Worm (Caenorhabditis elegans) whole organism, young adult: ENCODE results near the gene Y10G11A.1.

Experiments used
- B0019.2 ChIP-seq: fragments of 200-800 bp; sonication (Bioruptor generic); conservative IDR thresholded peaks from 2 replicates; pipeline ENCODE4 v1.3.6; 2022; ENCODE audit warnings: missing genetic modification reagents, missing genetic modification characterization, missing compliant biosample characterization
- B0035.1 ChIP-seq: sonication (generic microtip); optimal IDR thresholded peaks from 2 replicates; lab custom pipeline; 2016; ENCODE audit warnings: missing genetic modification characterization, mild to moderate bottlenecking, missing compliant biosample characterization, missing genotype, missing genetic modification reagents
- F10E7.11 ChIP-seq: sonication (generic microtip); optimal IDR thresholded peaks from 2 replicates; lab custom pipeline; 2017; ENCODE audit warnings: mild to moderate bottlenecking, missing genetic modification characterization, moderate library complexity, missing compliant biosample characterization
- F22D6.2 ChIP-seq: sonication (generic microtip); optimal IDR thresholded peaks from 2 replicates; lab custom pipeline; 2016; ENCODE audit warnings: mild to moderate bottlenecking, missing genetic modification characterization, missing compliant biosample characterization
- F33H1.4 ChIP-seq: fragments of 200-800 bp; sonication (Bioruptor generic); IDR thresholded peaks from 2 replicates; pipeline ENCODE4 v1.3.6; 2022; ENCODE audit warnings: missing genetic modification reagents, missing genetic modification characterization, missing compliant biosample characterization
- F57A8.1 ChIP-seq: fragments of 200-800 bp; sonication (Bioruptor generic); optimal IDR thresholded peaks from 2 replicates; lab custom pipeline; 2018; ENCODE audit warnings: mild to moderate bottlenecking, missing genetic modification characterization, moderate library complexity, missing compliant biosample characterization
- F57C9.4 ChIP-seq: sonication (generic microtip); optimal IDR thresholded peaks from 2 replicates; lab custom pipeline; 2017; ENCODE audit warnings: mild to moderate bottlenecking, missing genetic modification characterization, missing compliant biosample characterization
- T07F8.4 ChIP-seq: sonication (generic microtip); optimal IDR thresholded peaks from 2 replicates; lab custom pipeline; 2016; ENCODE audit warnings: mild to moderate bottlenecking, missing genetic modification characterization, moderate library complexity, missing compliant biosample characterization
- Y67H2A.10 ChIP-seq: fragments of 200-800 bp; sonication (Bioruptor generic); conservative IDR thresholded peaks from 2 replicates; pipeline ENCODE4 v1.3.6; 2022; ENCODE audit warnings: missing genetic modification reagents, missing genetic modification characterization, missing compliant biosample characterization
- ZK185.1 ChIP-seq: sonication (generic microtip); optimal IDR thresholded peaks from 2 replicates; lab custom pipeline; 2016; ENCODE audit warnings: mild to moderate bottlenecking, missing genetic modification characterization, missing compliant biosample characterization; ENCODE audit not compliant: poor library complexity, severe bottlenecking
- ama-1 ChIP-seq, 3 experiments: fragments of 150-350 bp in 1 of 3; sonication (generic microtip) in 2 of 3; optimal IDR thresholded peaks; 2 replicates each; lab custom pipeline; 2014 to 2018; ENCODE audit warnings: missing biosample characterization in 2 of 3, missing genetic modification characterization in 2 of 3, missing genetic modification reagents in 2 of 3
- aptf-2 ChIP-seq: fragments of 200-800 bp; sonication (Bioruptor generic); conservative IDR thresholded peaks from 2 replicates; pipeline ENCODE4 v1.3.6; 2022; ENCODE audit warnings: missing genetic modification reagents, missing genetic modification characterization, missing compliant biosample characterization
- aptf-3 ChIP-seq: fragments of 200-800 bp; sonication (Bioruptor generic); IDR thresholded peaks from 2 replicates; pipeline ENCODE4 v1.3.6; 2022; ENCODE audit warnings: missing genetic modification characterization, missing compliant biosample characterization
- atf-7 ChIP-seq: sonication (generic microtip); optimal IDR thresholded peaks from 2 replicates; lab custom pipeline; 2017; ENCODE audit warnings: mild to moderate bottlenecking, missing genetic modification characterization, missing compliant biosample characterization
- attf-6 ChIP-seq: fragments of 200-800 bp; sonication (Bioruptor generic); IDR thresholded peaks from 2 replicates; pipeline ENCODE4 v1.3.6; 2022; ENCODE audit warnings: missing genetic modification reagents, missing genetic modification characterization, missing compliant biosample characterization
- bed-1 ChIP-seq: fragments of 200-800 bp; sonication (Bioruptor generic); IDR thresholded peaks from 2 replicates; pipeline ENCODE4 v1.3.6; 2022; ENCODE audit warnings: missing genetic modification reagents, missing genetic modification characterization, missing compliant biosample characterization
- bed-2 ChIP-seq: fragments of 200-800 bp; sonication (Bioruptor generic); IDR thresholded peaks from 2 replicates; pipeline ENCODE4 v1.3.6; 2022; ENCODE audit warnings: missing genetic modification reagents, missing genetic modification characterization, missing compliant biosample characterization
- cebp-1 ChIP-seq, 2 experiments: fragments of 200-800 bp in 1 of 2; sonication (Bioruptor generic) in 1 of 2; sonication (generic microtip) in 1 of 2; IDR thresholded peaks in 1 of 2; optimal IDR thresholded peaks in 1 of 2; 2 replicates each; pipeline versions ENCODE4 v1.3.6 to Lab custom; 2017 to 2022; ENCODE audit warnings: missing compliant biosample characterization in 2 of 2, missing genetic modification characterization in 2 of 2, mild to moderate bottlenecking in 1 of 2, missing genetic modification reagents in 1 of 2, moderate library complexity in 1 of 2
- ceh-27 ChIP-seq: fragments of 200-800 bp; sonication (Bioruptor generic); optimal IDR thresholded peaks from 2 replicates; lab custom pipeline; 2018; ENCODE audit warnings: mild to moderate bottlenecking, missing genetic modification characterization, moderate library complexity, missing compliant biosample characterization
- ceh-40 ChIP-seq: fragments of 200-800 bp; sonication (Bioruptor generic); IDR thresholded peaks from 2 replicates; pipeline ENCODE4 v1.3.6; 2022; ENCODE audit warnings: missing genetic modification characterization, missing compliant biosample characterization
- ceh-58 ChIP-seq: fragments of 200-800 bp; sonication (Bioruptor generic); IDR thresholded peaks from 2 replicates; pipeline ENCODE4 v1.3.6; 2022; ENCODE audit warnings: missing genetic modification characterization, missing compliant biosample characterization
- dox-1 ChIP-seq: fragments of 200-800 bp; sonication (Bioruptor generic); IDR thresholded peaks from 2 replicates; pipeline ENCODE4 v1.3.6; 2022; ENCODE audit warnings: missing genetic modification reagents, missing genetic modification characterization, missing compliant biosample characterization
- dpff-1 ChIP-seq: sonication (generic microtip); optimal IDR thresholded peaks from 2 replicates; lab custom pipeline; 2017; ENCODE audit warnings: mild to moderate bottlenecking, missing genetic modification characterization, missing compliant biosample characterization
- dpl-1 ChIP-seq: fragments of 150-350 bp; optimal IDR thresholded peaks from 2 replicates; lab custom pipeline; 2014; ENCODE audit warnings: missing biosample characterization, missing genetic modification reagents, missing genetic modification characterization
- gei-17 ChIP-seq: fragments of 200-800 bp; sonication (Bioruptor generic); optimal IDR thresholded peaks from 2 replicates; lab custom pipeline; 2018; ENCODE audit warnings: mild to moderate bottlenecking, missing genetic modification characterization, missing compliant biosample characterization
- hrde-1 ChIP-seq: sonication (generic microtip); optimal IDR thresholded peaks from 2 replicates; lab custom pipeline; 2016; ENCODE audit warnings: missing genetic modification characterization, mild to moderate bottlenecking, missing compliant biosample characterization, moderate library complexity, missing genotype, missing genetic modification reagents, borderline replicate concordance
- hsf-1 ChIP-seq: fragments of 200-800 bp; sonication (Bioruptor generic); IDR thresholded peaks from 2 replicates; pipeline ENCODE4 v1.3.6; 2022; ENCODE audit warnings: missing genetic modification reagents, missing genetic modification characterization, missing compliant biosample characterization
- let-526 ChIP-seq: fragments of 200-800 bp; sonication (Bioruptor generic); IDR thresholded peaks from 2 replicates; pipeline ENCODE4 v1.3.6; 2022; ENCODE audit warnings: missing genetic modification reagents, missing genetic modification characterization, missing compliant biosample characterization
- lin-54 ChIP-seq: fragments of 200-800 bp; sonication (Bioruptor generic); optimal IDR thresholded peaks from 2 replicates; lab custom pipeline; 2018; ENCODE audit warnings: mild to moderate bottlenecking, missing genetic modification characterization, missing compliant biosample characterization
- madf-10 ChIP-seq: sonication (generic microtip); optimal IDR thresholded peaks from 2 replicates; lab custom pipeline; 2016; ENCODE audit warnings: mild to moderate bottlenecking, missing genetic modification characterization, missing compliant biosample characterization
- mxl-1 ChIP-seq: sonication (generic microtip); optimal IDR thresholded peaks from 2 replicates; lab custom pipeline; 2016; ENCODE audit warnings: missing genetic modification characterization, missing compliant biosample characterization
- nfya-1 ChIP-seq: sonication (generic microtip); optimal IDR thresholded peaks from 2 replicates; lab custom pipeline; 2017; ENCODE audit warnings: antibody characterized with exemption, missing compliant biosample characterization, missing genetic modification characterization, borderline replicate concordance; ENCODE audit not compliant: insufficient read depth
- nfya-2 ChIP-seq: fragments of 200-800 bp; sonication (Bioruptor generic); IDR thresholded peaks from 2 replicates; pipeline ENCODE4 v1.3.6; 2022; ENCODE audit warnings: missing genetic modification reagents, missing genetic modification characterization, missing compliant biosample characterization
- nhr-120 ChIP-seq: fragments of 200-800 bp; sonication (Bioruptor generic); IDR thresholded peaks from 2 replicates; pipeline ENCODE4 v1.3.6; 2022; ENCODE audit warnings: missing genetic modification characterization, missing compliant biosample characterization
- nhr-179 ChIP-seq: sonication (generic microtip); optimal IDR thresholded peaks from 2 replicates; lab custom pipeline; 2016; ENCODE audit warnings: mild to moderate bottlenecking, missing genetic modification characterization, missing compliant biosample characterization
- nhr-80 ChIP-seq: sonication (generic microtip); optimal IDR thresholded peaks from 2 replicates; lab custom pipeline; 2016; ENCODE audit warnings: missing genetic modification characterization, missing compliant biosample characterization
- rec-8 ChIP-seq, 2 experiments: sonication (generic microtip); optimal IDR thresholded peaks; 2 replicates each; lab custom pipeline; 2016; ENCODE audit warnings: mild to moderate bottlenecking in 2 of 2, missing genetic modification characterization in 2 of 2, missing genetic modification reagents in 2 of 2, missing genotype in 2 of 2, missing biosample characterization in 1 of 2, missing compliant biosample characterization in 1 of 2, moderate library complexity in 1 of 2
- repo-1 ChIP-seq: sonication (generic microtip); optimal IDR thresholded peaks from 2 replicates; lab custom pipeline; 2017; ENCODE audit warnings: mild to moderate bottlenecking, missing genetic modification characterization, missing compliant biosample characterization
- sea-2 ChIP-seq: fragments of 200-800 bp; sonication (Bioruptor generic); IDR thresholded peaks from 2 replicates; pipeline ENCODE4 v1.3.6; 2022; ENCODE audit warnings: missing genetic modification characterization, missing compliant biosample characterization
- snpc-1.3 ChIP-seq: sonication (generic microtip); optimal IDR thresholded peaks from 2 replicates; lab custom pipeline; 2017; ENCODE audit warnings: missing genetic modification characterization, mild to moderate bottlenecking, missing compliant biosample characterization, antibody characterized with exemption, moderate library complexity, missing genotype, missing genetic modification reagents; ENCODE audit not compliant: insufficient read depth
- snpc-3.4 ChIP-seq: sonication (generic microtip); optimal IDR thresholded peaks from 2 replicates; lab custom pipeline; 2017; ENCODE audit warnings: missing genetic modification characterization, mild to moderate bottlenecking, missing compliant biosample characterization, antibody characterized with exemption, moderate library complexity, missing genotype, missing genetic modification reagents
- somi-1 ChIP-seq: fragments of 200-800 bp; sonication (Bioruptor generic); optimal IDR thresholded peaks from 2 replicates; lab custom pipeline; 2018; ENCODE audit warnings: mild to moderate bottlenecking, missing genetic modification characterization, missing compliant biosample characterization
- tbp1 ChIP-seq: fragments of 200-800 bp; sonication (Bioruptor generic); optimal IDR thresholded peaks from 2 replicates; lab custom pipeline; 2018; ENCODE audit warnings: mild to moderate bottlenecking, missing genetic modification characterization, missing compliant biosample characterization
- tbx-9 ChIP-seq: sonication (generic microtip); optimal IDR thresholded peaks from 2 replicates; lab custom pipeline; 2016; ENCODE audit warnings: borderline replicate concordance, missing genetic modification characterization, inconsistent platforms, missing compliant biosample characterization
- ztf-18 ChIP-seq: sonication (generic microtip); optimal IDR thresholded peaks from 2 replicates; lab custom pipeline; 2016; ENCODE audit warnings: missing genotype, mild to moderate bottlenecking, missing genetic modification characterization, missing compliant biosample characterization
- ztf-3 ChIP-seq: fragments of 200-800 bp; sonication (Bioruptor generic); optimal IDR thresholded peaks from 2 replicates; lab custom pipeline; 2018; ENCODE audit warnings: mild to moderate bottlenecking, missing genetic modification characterization, missing compliant biosample characterization
- ztf-6 ChIP-seq: fragments of 200-800 bp; sonication (Bioruptor generic); IDR thresholded peaks from 2 replicates; pipeline ENCODE4 v1.3.6; 2022; ENCODE audit warnings: missing genetic modification reagents, missing genetic modification characterization, missing compliant biosample characterization

The Y10G11A.1 gene

ce11 chrIV:16388136-16388635 lies 36.3 kb upstream of the Y10G11A.1 start (continued):
- TF ChIP-seq ceh-58 (GFP tag; lab: Robert Waterston, UW) = no peak
- peak; percentile 4 for TF ChIP-seq ceh-27 (GFP tag; lab: Kevin White, UChicago)
- TF ChIP-seq nfya-1 (tag; lab: Kevin White, UChicago) = no peak
- no peak for TF ChIP-seq ceh-40 (GFP tag; lab: Robert Waterston, UW)
- no peak for TF ChIP-seq hrde-1
- peak in 1 of 2 experiments; percentile 7 for TF ChIP-seq rec-8 (tag; optimal IDR thresholded peaks at IDR 0.05; lab: Kevin White, UChicago)
- no peak for TF ChIP-seq repo-1
- TF ChIP-seq aptf-3 (GFP tag; lab: Robert Waterston, UW) = no peak
- TF ChIP-seq atf-7 (tag; lab: Kevin White, UChicago) = no peak
- no peak for TF ChIP-seq gei-17 (GFP tag; lab: Kevin White, UChicago)
- TF ChIP-seq F57C9.4 (tag; lab: Kevin White, UChicago) = no peak
- no peak for TF ChIP-seq bed-2
- TF ChIP-seq tbp1 (GFP tag; lab: Kevin White, UChicago) = peak; percentile 97
- TF ChIP-seq bed-1 = no peak
- TF ChIP-seq lin-54 (GFP tag; lab: Kevin White, UChicago) = peak; percentile 42
- no peak for TF ChIP-seq Y67H2A.10 (GFP tag; lab: Robert Waterston, UW)
- no peak for TF ChIP-seq madf-10 (tag; lab: Kevin White, UChicago)
- TF ChIP-seq nfya-2 (GFP tag; lab: Robert Waterston, UW) = no peak
- no peak for TF ChIP-seq F22D6.2 (tag; lab: Kevin White, UChicago)
- TF ChIP-seq cebp-1 (GFP tag; IDR thresholded peaks at IDR 0.05; lab: Robert Waterston, UW) = no peak
- TF ChIP-seq cebp-1 (tag; optimal IDR thresholded peaks at IDR 0.05; lab: Kevin White, UChicago) = peak; percentile 43
- TF ChIP-seq F33H1.4 = no peak
- no peak for TF ChIP-seq F10E7.11 (tag; lab: Kevin White, UChicago)
- TF ChIP-seq ZK185.1 (tag; lab: Kevin White, UChicago) = peak; percentile 58
- no peak for TF ChIP-seq mxl-1
- TF ChIP-seq let-526 (GFP tag; lab: Robert Waterston, UW) = no peak
- TF ChIP-seq B0019.2 (GFP tag; lab: Robert Waterston, UW) = no peak
- TF ChIP-seq aptf-2 (GFP tag; lab: Robert Waterston, UW) = no peak
- TF ChIP-seq ztf-6 = no peak
- no peak for TF ChIP-seq ztf-3 (GFP tag; lab: Kevin White, UChicago)
- no peak for TF ChIP-seq ama-1 (optimal IDR thresholded peaks at IDR 0.05; lab: Kevin White, UChicago)
- TF ChIP-seq ama-1 (GFP tag; optimal IDR thresholded peaks at IDR 0.05; lab: Kevin White, UChicago) = peak; percentile 4 to 32
- no peak for TF ChIP-seq dpl-1 (GFP tag; lab: Kevin White, UChicago)
- no peak for TF ChIP-seq sea-2 (GFP tag; lab: Robert Waterston, UW)
- no peak for TF ChIP-seq nhr-120 (GFP tag; lab: Robert Waterston, UW)
- no peak for TF ChIP-seq dpff-1 (tag; lab: Kevin White, UChicago)
- peak; percentile 28 for TF ChIP-seq snpc-3.4 (tag; lab: Kevin White, UChicago)
- TF ChIP-seq F57A8.1 = no peak
- no peak for TF ChIP-seq tbx-9 (tag; lab: Kevin White, UChicago)
- peak; percentile 10 for TF ChIP-seq T07F8.4 (tag; lab: Kevin White, UChicago)
- TF ChIP-seq dox-1 (GFP tag; lab: Robert Waterston, UW) = peak; percentile 80
- TF ChIP-seq nhr-80 (tag; lab: Kevin White, UChicago) = no peak
- peak; percentile 1 for TF ChIP-seq somi-1 (GFP tag; lab: Kevin White, UChicago)
- no peak for TF ChIP-seq hsf-1 (GFP tag; lab: Robert Waterston, UW)
- peak; percentile 68 for TF ChIP-seq ztf-18 (tag; lab: Kevin White, UChicago)
- no peak for TF ChIP-seq B0035.1 (tag; lab: Kevin White, UChicago)
- TF ChIP-seq snpc-1.3 (tag; lab: Kevin White, UChicago) = peak; percentile 54
- TF ChIP-seq attf-6 (GFP tag; lab: Robert Waterston, UW) = peak; percentile 96
- no peak for TF ChIP-seq nhr-179
